Fruit fly (Drosophila melanogaster) whole organism, wandering third instar larva: Measurements from ENCODE around the gene Skadu.

Experiments
- Abd-B ChIP-seq: fragments of >200 bp; optimal IDR thresholded peaks from 2 replicates; lab custom pipeline; 2017; ENCODE audit warnings: missing biosample characterization, missing genetic modification characterization
- CG32264 ChIP-seq: fragments of 200-800 bp; sonication (Bioruptor generic); optimal IDR thresholded peaks from 2 replicates; lab custom pipeline; 2016; ENCODE audit warnings: missing biosample characterization, missing genetic modification characterization
- CG9705 ChIP-seq: fragments of 200-800 bp; sonication (Bioruptor generic); optimal IDR thresholded peaks from 2 replicates; lab custom pipeline; 2018; ENCODE audit warnings: missing biosample characterization, mild to moderate bottlenecking, missing genetic modification characterization
- CrebA ChIP-seq: fragments of 200-800 bp; sonication (Bioruptor generic); optimal IDR thresholded peaks from 2 replicates; lab custom pipeline; 2016; ENCODE audit warnings: missing biosample characterization, mild to moderate bottlenecking, missing genetic modification characterization, borderline replicate concordance
- Dfd ChIP-seq: fragments of >200 bp; optimal IDR thresholded peaks from 2 replicates; lab custom pipeline; 2017; ENCODE audit warnings: missing biosample characterization, missing genetic modification characterization
- Dif ChIP-seq: fragments of 200-275, 200-300 bp; sonication (Bioruptor generic); optimal IDR thresholded peaks from 2 replicates; lab custom pipeline; 2018; ENCODE audit warnings: missing biosample characterization, missing genetic modification characterization; ENCODE audit not compliant: partially characterized antibody
- GATAd ChIP-seq: sonication (Bioruptor generic); optimal IDR thresholded peaks from 2 replicates; lab custom pipeline; 2016; ENCODE audit warnings: missing biosample characterization, missing genetic modification characterization
- HLH106 ChIP-seq: fragments of 200-800 bp; optimal IDR thresholded peaks from 3 replicates; lab custom pipeline; 2019; ENCODE audit warnings: missing biosample characterization, mild to moderate bottlenecking, missing genetic modification characterization, moderate library complexity
- Hnf4 ChIP-seq: fragments of 200-800 bp; sonication (Bioruptor generic); optimal IDR thresholded peaks from 2 replicates; lab custom pipeline; 2016; ENCODE audit warnings: missing biosample characterization, mild to moderate bottlenecking, missing genetic modification characterization
- Hr78 ChIP-seq: fragments of >200 bp; optimal IDR thresholded peaks from 2 replicates; lab custom pipeline; 2017; ENCODE audit warnings: missing biosample characterization, missing genetic modification characterization
- Hr83 ChIP-seq: fragments of 200-300 bp; sonication (Bioruptor generic); optimal IDR thresholded peaks from 2 replicates; lab custom pipeline; 2016; ENCODE audit warnings: missing biosample characterization, mild to moderate bottlenecking, missing genetic modification characterization, moderate library complexity; ENCODE audit not compliant: poor library complexity, severe bottlenecking
- Jra ChIP-seq: sonication (Bioruptor generic); optimal IDR thresholded peaks from 2 replicates; lab custom pipeline; 2016; ENCODE audit warnings: missing biosample characterization, missing genetic modification characterization
- Mio ChIP-seq: sonication (Bioruptor generic); optimal IDR thresholded peaks from 2 replicates; lab custom pipeline; 2016; ENCODE audit warnings: missing biosample characterization, missing genetic modification characterization
- Myc ChIP-seq: fragments of >200 bp; optimal IDR thresholded peaks from 2 replicates; lab custom pipeline; 2017
- N ChIP-seq: fragments of >200 bp; optimal IDR thresholded peaks from 2 replicates; lab custom pipeline; 2018; ENCODE audit warnings: missing biosample characterization, missing external identifiers, missing genetic modification characterization
- OdsH ChIP-seq: fragments of 200-800 bp; sonication (Bioruptor generic); optimal IDR thresholded peaks from 2 replicates; lab custom pipeline; 2016; ENCODE audit warnings: missing biosample characterization, mild to moderate bottlenecking, missing genetic modification characterization
- Rel ChIP-seq, 2 experiments: fragments of 200-800 bp; sonication (Bioruptor generic) in 1 of 2; optimal IDR thresholded peaks; 2 replicates in 1 of 2; 3 replicates in 1 of 2; lab custom pipeline; 2016 to 2019; ENCODE audit warnings: mild to moderate bottlenecking in 2 of 2, missing biosample characterization in 2 of 2, missing genetic modification characterization in 2 of 2, moderate library complexity in 1 of 2
- Sp1 ChIP-seq: fragments of 200-800 bp; sonication (Bioruptor generic); optimal IDR thresholded peaks from 3 replicates; lab custom pipeline; 2019; ENCODE audit warnings: missing biosample characterization, mild to moderate bottlenecking, missing genetic modification characterization, moderate library complexity
- Vsx2 ChIP-seq: fragments of 200-300, 225-300 bp; sonication (Bioruptor generic); optimal IDR thresholded peaks from 2 replicates; lab custom pipeline; 2018; ENCODE audit warnings: missing biosample characterization, missing genetic modification characterization; ENCODE audit not compliant: partially characterized antibody
- br ChIP-seq: fragments of 200-800 bp; sonication (Bioruptor generic); optimal IDR thresholded peaks from 2 replicates; lab custom pipeline; 2016; ENCODE audit warnings: missing biosample characterization, missing genetic modification characterization
- brk ChIP-seq: fragments of 200-800 bp; sonication (Bioruptor generic); optimal IDR thresholded peaks from 2 replicates; lab custom pipeline; 2016; ENCODE audit warnings: missing biosample characterization, mild to moderate bottlenecking, missing genetic modification characterization
- dl ChIP-seq, 2 experiments: fragments of 175-275, 200-275 bp in 1 of 2; fragments of 200-275 bp in 1 of 2; sonication (Bioruptor generic); optimal IDR thresholded peaks; lab custom pipeline; 2018; ENCODE audit warnings: mild to moderate bottlenecking in 2 of 2, missing biosample characterization in 2 of 2, missing genetic modification characterization in 2 of 2, moderate library complexity in 2 of 2; ENCODE audit not compliant: partially characterized antibody in 2 of 2, insufficient read depth in 1 of 2
- dmrt93B ChIP-seq: fragments of 200-800 bp; sonication (Bioruptor generic); optimal IDR thresholded peaks from 2 replicates; lab custom pipeline; 2018; ENCODE audit warnings: missing biosample characterization, mild to moderate bottlenecking, missing genetic modification characterization
- dsf ChIP-seq: sonication (Bioruptor generic); optimal IDR thresholded peaks from 2 replicates; lab custom pipeline; 2016; ENCODE audit warnings: missing biosample characterization, missing genetic modification characterization, borderline replicate concordance
- ey ChIP-seq: fragments of 200-800 bp; sonication (Bioruptor generic); optimal IDR thresholded peaks from 2 replicates; lab custom pipeline; 2016; ENCODE audit warnings: missing biosample characterization, missing genetic modification characterization
- foxo ChIP-seq, 2 experiments: fragments of 200-800 bp; sonication (Bioruptor generic); optimal IDR thresholded peaks; 2 replicates in 1 of 2; 3 replicates in 1 of 2; lab custom pipeline; 2016 to 2017; ENCODE audit warnings: missing biosample characterization in 2 of 2, missing genetic modification characterization in 2 of 2
- fru ChIP-seq: fragments of 200-800 bp; sonication (Bioruptor generic); optimal IDR thresholded peaks from 3 replicates; lab custom pipeline; 2016; ENCODE audit warnings: missing biosample characterization, mild to moderate bottlenecking, missing genetic modification characterization
- h ChIP-seq: fragments of 200-800 bp; sonication (Bioruptor generic); optimal IDR thresholded peaks from 3 replicates; lab custom pipeline; 2016; ENCODE audit warnings: missing biosample characterization, mild to moderate bottlenecking, missing genetic modification characterization
- jim ChIP-seq: fragments of 175-275, 200-325 bp; sonication (Bioruptor generic); optimal IDR thresholded peaks from 2 replicates; lab custom pipeline; 2016; ENCODE audit warnings: missing biosample characterization, mild to moderate bottlenecking, missing genetic modification characterization
- lola ChIP-seq: fragments of >200 bp; optimal IDR thresholded peaks from 2 replicates; lab custom pipeline; 2017; ENCODE audit warnings: missing biosample characterization, missing genetic modification characterization
- pan ChIP-seq: fragments of >200 bp; optimal IDR thresholded peaks from 2 replicates; lab custom pipeline; 2017
- psq ChIP-seq: fragments of 200-800 bp; sonication (Bioruptor generic); optimal IDR thresholded peaks from 3 replicates; lab custom pipeline; 2017; ENCODE audit warnings: missing biosample characterization, mild to moderate bottlenecking, missing genetic modification characterization, moderate library complexity
- rgr ChIP-seq: fragments of 200-800 bp; sonication (Bioruptor generic); optimal IDR thresholded peaks from 3 replicates; lab custom pipeline; 2016; ENCODE audit warnings: missing biosample characterization, mild to moderate bottlenecking, missing genetic modification characterization
- sage ChIP-seq: fragments of 200-800 bp; sonication (Bioruptor generic); optimal IDR thresholded peaks from 2 replicates; lab custom pipeline; 2016; ENCODE audit warnings: missing biosample characterization, mild to moderate bottlenecking, missing genetic modification characterization
- sv ChIP-seq: fragments of 200-800 bp; sonication (Bioruptor generic); optimal IDR thresholded peaks from 3 replicates; lab custom pipeline; 2016; ENCODE audit warnings: missing biosample characterization, missing genetic modification characterization
- tai ChIP-seq: sonication (Bioruptor generic); optimal IDR thresholded peaks from 2 replicates; lab custom pipeline; 2016; ENCODE audit warnings: missing biosample characterization, missing genetic modification characterization
- usp ChIP-seq: fragments of >200 bp; optimal IDR thresholded peaks from 2 replicates; lab custom pipeline; 2017; ENCODE audit warnings: missing biosample characterization, missing genetic modification characterization
- woc ChIP-seq: sonication (Bioruptor generic); optimal IDR thresholded peaks from 2 replicates; lab custom pipeline; 2016; ENCODE audit warnings: missing biosample characterization, mild to moderate bottlenecking, missing genetic modification characterization

Skadu gene

DNA sequence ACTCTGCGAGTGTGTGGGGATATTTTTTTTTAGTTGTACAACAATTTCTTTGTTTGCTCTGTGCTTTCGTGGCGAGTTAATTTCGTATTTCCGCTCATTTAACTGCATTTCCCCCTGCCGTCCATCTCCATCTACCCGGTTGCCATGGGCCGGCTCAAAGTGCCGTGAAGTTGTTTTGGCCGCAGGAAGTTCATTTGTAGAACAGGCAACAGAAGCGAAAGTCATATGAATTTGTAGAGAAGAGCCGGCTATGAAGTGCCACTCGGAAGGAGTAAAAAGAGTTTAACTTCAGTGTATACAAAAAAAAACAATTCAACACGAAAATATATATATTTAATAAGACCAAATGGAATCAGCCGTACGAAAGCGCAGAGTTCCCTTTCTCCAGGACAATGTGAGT is at the start of gene Skadu:
Gene Skadu, plus strand, starts transcription at position 301 of the 400 bp plus-strand sequence.
- TF ChIP-seq Jra (GFP tag; lab: Kevin White, UChicago) (no peak), h (GFP tag; lab: Kevin White, UChicago) (no peak), Vsx2 (GFP tag; lab: Kevin White, UChicago) (no peak), dl (GFP tag; optimal IDR thresholded peaks at IDR 0.05; lab: Kevin White, UChicago; ENCODE audit: insufficient read depth in 1 of 2, partially characterized antibody in 2 of 2) (no peak), fru (GFP tag; lab: Kevin White, UChicago) (no peak), dsf (no peak), Mio (GFP tag; lab: Kevin White, UChicago) (no peak), Dif (GFP tag; lab: Kevin White, UChicago) (no peak), lola (no peak), Hr83 (GFP tag; lab: Kevin White, UChicago) (no peak), brk (no peak), tai (GFP tag; lab: Kevin White, UChicago) (no peak), Rel (GFP tag; optimal IDR thresholded peaks at IDR 0.05; lab: Kevin White, UChicago) (no peak), Rel (tag; optimal IDR thresholded peaks at IDR 0.05; lab: Kevin White, UChicago) (no peak), Abd-B (no peak), sv (GFP tag; lab: Kevin White, UChicago) (no peak)

DNA sequence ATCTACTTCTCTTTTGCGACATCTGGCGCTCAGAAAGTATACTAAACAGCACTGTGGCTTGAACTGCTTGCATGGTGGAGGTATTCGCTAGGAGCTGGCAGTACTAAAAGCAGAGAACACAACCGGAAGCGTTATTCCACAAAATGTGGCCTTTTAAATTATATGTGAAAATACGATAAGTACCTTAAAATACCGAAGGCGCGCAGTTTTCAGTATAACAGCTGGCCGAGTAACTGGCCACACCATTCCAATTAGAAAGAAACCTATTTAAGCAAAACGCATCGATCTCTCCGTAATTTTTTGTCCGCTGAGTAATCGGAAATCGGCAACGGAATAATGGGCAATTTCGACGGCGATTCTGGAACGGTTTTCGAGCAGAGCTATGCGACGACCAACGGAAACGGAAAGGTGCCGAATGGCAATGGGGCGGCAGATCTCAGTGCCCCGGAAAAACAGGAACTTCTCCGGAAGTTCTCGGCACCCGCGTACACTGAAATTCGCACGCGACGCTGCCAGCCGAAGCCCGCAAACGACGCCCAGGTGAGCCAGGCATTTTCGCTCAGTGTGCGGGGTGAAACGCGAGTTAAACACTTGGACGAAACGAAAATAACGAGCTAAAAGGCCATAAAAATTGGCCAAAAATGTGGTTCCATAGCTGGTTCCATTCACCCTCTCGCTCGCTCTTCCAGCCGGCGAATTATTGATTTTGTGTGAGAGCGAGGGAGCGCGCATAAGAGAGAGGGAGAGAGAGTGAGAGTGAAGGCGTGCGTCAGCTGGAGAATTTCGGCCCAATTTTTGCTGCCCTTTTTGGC is 48.2 kb upstream of the Skadu start, which contains the start of gene lace:
Gene lace, plus strand, starts transcription at position 243 of the 812 bp plus-strand sequence.
- TF ChIP-seq Hr78 (GFP tag; lab: Kevin White, UChicago) (no peak), foxo (GFP tag; optimal IDR thresholded peaks at IDR 0.05; lab: Kevin White, UChicago) (peak in 1 of 2 experiments; percentile 58), dl (GFP tag; optimal IDR thresholded peaks at IDR 0.05; lab: Kevin White, UChicago; ENCODE audit: insufficient read depth in 1 of 2, partially characterized antibody in 2 of 2) (peak in 1 of 2 experiments; percentile 31), Vsx2 (GFP tag; lab: Kevin White, UChicago) (no peak), woc (GFP tag; lab: Kevin White, UChicago) (no peak), CrebA (GFP tag; lab: Kevin White, UChicago) (no peak), lola (no peak), Dfd (no peak), CG32264 (GFP tag; lab: Kevin White, UChicago) (no peak), sv (GFP tag; lab: Kevin White, UChicago) (peak; percentile 51), Mio (GFP tag; lab: Kevin White, UChicago) (no peak), h (GFP tag; lab: Kevin White, UChicago) (peak; percentile 59), psq (peak; percentile 17), Dif (GFP tag; lab: Kevin White, UChicago) (peak; percentile 28), tai (GFP tag; lab: Kevin White, UChicago) (peak; percentile 65), HLH106 (tag; lab: Kevin White, UChicago) (peak; percentile 53), pan (no peak), CG9705 (GFP tag; lab: Kevin White, UChicago) (peak; percentile 55), N (no peak), usp (GFP tag; lab: Kevin White, UChicago) (no peak), Sp1 (GFP tag; lab: Kevin White, UChicago) (peak; percentile 54), Myc (lab: Kevin White, UChicago) (peak; percentile 70), dsf (no peak), rgr (GFP tag; lab: Kevin White, UChicago) (peak; percentile 78), OdsH (GFP tag; lab: Kevin White, UChicago) (peak; percentile 31), br (GFP tag; lab: Kevin White, UChicago) (peak; percentile 51), jim (no peak), sage (GFP tag; lab: Kevin White, UChicago) (peak; percentile 15), Hnf4 (GFP tag; lab: Kevin White, UChicago) (peak; percentile 31), Jra (GFP tag; lab: Kevin White, UChicago) (no peak), Hr83 (GFP tag; lab: Kevin White, UChicago) (peak; percentile 65), dmrt93B (GFP tag; lab: Kevin White, UChicago) (peak; percentile 74), Rel (GFP tag; optimal IDR thresholded peaks at IDR 0.05; lab: Kevin White, UChicago) (no peak), Rel (tag; optimal IDR thresholded peaks at IDR 0.05; lab: Kevin White, UChicago) (no peak), Abd-B (no peak), ey (GFP tag; lab: Kevin White, UChicago) (peak; percentile 32), fru (GFP tag; lab: Kevin White, UChicago) (peak; percentile 55), GATAd (GFP tag; lab: Kevin White, UChicago) (no peak), brk (peak; percentile 7)
- TF ChIP-seq, all 38 proteins: peak for 21
